Worm (Caenorhabditis elegans): Measurements from ENCODE around the gene rnr-2.

- TF ChIP-seq ekl-4 (GFP tag; IDR thresholded peaks at IDR 0.05): no peak
- TF ChIP-seq Y95B8A.8 (GFP tag; IDR thresholded peaks at IDR 0.05): no peak
- no peak for TF ChIP-seq unc-62 (GFP tag; optimal IDR thresholded peaks at IDR 0.05)
- TF ChIP-seq tlf-1 (GFP tag; optimal IDR thresholded peaks at IDR 0.05): no peak
- TF ChIP-seq B0261.1 (tag; optimal IDR thresholded peaks at IDR 0.05): no peak
- no peak for TF ChIP-seq nfya-1 (tag; optimal IDR thresholded peaks at IDR 0.05; ENCODE audit: borderline replicate concordance, insufficient read depth)
- no peak for TF ChIP-seq ets-4 (GFP tag; optimal IDR thresholded peaks at IDR 0.05)
- TF ChIP-seq Y79H2A.3 (GFP tag; conservative IDR thresholded peaks at IDR 0.05): 0 out of 2 replicates have a peak, but pooled peaks have one; percentile 13
- TF ChIP-seq pha-4 (tag; optimal IDR thresholded peaks at IDR 0.05): no peak
- TF ChIP-seq xnd-1 (tag; optimal IDR thresholded peaks at IDR 0.05): no peak
- TF ChIP-seq T26A5.8 (tag; optimal IDR thresholded peaks at IDR 0.05): no peak
These were observed 5.3 kb upstream of the rnr-2 start for ce11 chrIII:4099884-4100596.
